Comparison of ENCODE assay signal across 1 fruit fly cellular context in genomic region chr4:481739-482138, dm6.
TF ChIP-seq lines count a peak whose summit lies in the region.

No protein-coding gene starts in this region.

TF ChIP-seq in whole organism, embryonic, 481 proteins besides CTCF, POLR2A, EP300 and RAD21 (continued from another document):
- TF ChIP-seq Dp (GFP tag; optimal IDR thresholded peaks at IDR 0.05; lab: Kevin White, UChicago): peak; percentile 10
- peak; percentile 71 for TF ChIP-seq Dll (GFP tag; IDR thresholded peaks at IDR 0.05; lab: Robert Waterston, UW; ENCODE audit: partially characterized antibody)
- peak; percentile 83 for TF ChIP-seq CG6791 (GFP tag; IDR thresholded peaks at IDR 0.05; lab: Robert Waterston, UW; ENCODE audit: partially characterized antibody)
- no peak for TF ChIP-seq CG7786 (GFP tag; optimal IDR thresholded peaks at IDR 0.05; lab: Kevin White, UChicago)
- TF ChIP-seq tna (GFP tag; IDR thresholded peaks at IDR 0.05; lab: Robert Waterston, UW; ENCODE audit: partially characterized antibody): peak; percentile 66
- peak; percentile 72 for TF ChIP-seq HLH4C (GFP tag; IDR thresholded peaks at IDR 0.05; lab: Robert Waterston, UW; ENCODE audit: partially characterized antibody)
- TF ChIP-seq CG12659 (GFP tag; optimal IDR thresholded peaks at IDR 0.05; lab: Kevin White, UChicago): peak; percentile 11
- TF ChIP-seq CG2116 (GFP tag; optimal IDR thresholded peaks at IDR 0.05; lab: Kevin White, UChicago): peak; percentile 37
- TF ChIP-seq E2f2 (GFP tag; IDR thresholded peaks at IDR 0.05; lab: Robert Waterston, UW): peak; percentile 39; the same call in 1 of the 2 replicates
- no peak for TF ChIP-seq CG11696 (GFP tag; IDR thresholded peaks at IDR 0.05; lab: Robert Waterston, UW)
- peak; percentile 80 for TF ChIP-seq CG16813 (GFP tag; IDR thresholded peaks at IDR 0.05; lab: Robert Waterston, UW; ENCODE audit: partially characterized antibody)
- TF ChIP-seq nerfin-2 (GFP tag; IDR thresholded peaks at IDR 0.05; lab: Robert Waterston, UW; ENCODE audit: partially characterized antibody): peak; percentile 59; the same call in 1 of the 2 replicates
- peak; percentile 32 for TF ChIP-seq stwl (tag; optimal IDR thresholded peaks at IDR 0.05; lab: Kevin White, UChicago)
- TF ChIP-seq hb (GFP tag; IDR thresholded peaks at IDR 0.05; lab: Robert Waterston, UW; ENCODE audit: partially characterized antibody): 0 out of 3 replicates have a peak, but pooled peaks have one; percentile 31
- no peak for TF ChIP-seq chinmo (GFP tag; IDR thresholded peaks at IDR 0.05; lab: Robert Waterston, UW; ENCODE audit: partially characterized antibody)
- peak; percentile 11 for TF ChIP-seq pzg (GFP tag; optimal IDR thresholded peaks at IDR 0.05; lab: Kevin White, UChicago)
- no peak for TF ChIP-seq CG10321 (GFP tag; IDR thresholded peaks at IDR 0.05; lab: Robert Waterston, UW)
- TF ChIP-seq Max (GFP tag; optimal IDR thresholded peaks at IDR 0.05; lab: Kevin White, UChicago): no peak
- TF ChIP-seq crol (GFP tag; IDR thresholded peaks at IDR 0.05; lab: Robert Waterston, UW): no peak
- peak; percentile 81; the same call in 1 of the 2 replicates for TF ChIP-seq ato (GFP tag; IDR thresholded peaks at IDR 0.05; lab: Robert Waterston, UW; ENCODE audit: partially characterized antibody)
- TF ChIP-seq gfzf (GFP tag; optimal IDR thresholded peaks at IDR 0.05; lab: Kevin White, UChicago): peak; percentile 33
- peak; percentile 67 for TF ChIP-seq CG13287 (GFP tag; IDR thresholded peaks at IDR 0.05; lab: Robert Waterston, UW; ENCODE audit: partially characterized antibody)
- no peak for TF ChIP-seq Six4 (GFP tag; optimal IDR thresholded peaks at IDR 0.05; lab: Kevin White, UChicago)
- peak; percentile 32 for TF ChIP-seq MESR4 (GFP tag; optimal IDR thresholded peaks at IDR 0.05; lab: Kevin White, UChicago)
- TF ChIP-seq Dref (GFP tag; IDR thresholded peaks at IDR 0.05; lab: Robert Waterston, UW): peak; percentile 77
- no peak for TF ChIP-seq Dip3 (GFP tag; optimal IDR thresholded peaks at IDR 0.05; lab: Kevin White, UChicago)
- TF ChIP-seq sob (GFP tag; IDR thresholded peaks at IDR 0.05; lab: Robert Waterston, UW): no peak
- peak; percentile 74 for TF ChIP-seq Bgb (GFP tag; IDR thresholded peaks at IDR 0.05; lab: Robert Waterston, UW; ENCODE audit: partially characterized antibody)
- no peak for TF ChIP-seq ttk (GFP tag; IDR thresholded peaks at IDR 0.05; lab: Robert Waterston, UW)
- peak; percentile 57; the same call in 1 of the 3 replicates for TF ChIP-seq vnd (GFP tag; IDR thresholded peaks at IDR 0.05; lab: Robert Waterston, UW; ENCODE audit: partially characterized antibody)
- no peak for TF ChIP-seq lola (GFP tag; optimal IDR thresholded peaks at IDR 0.05; lab: Kevin White, UChicago)
- 0 out of 2 replicates have a peak, but pooled peaks have one; percentile 34 for TF ChIP-seq sna (GFP tag; IDR thresholded peaks at IDR 0.05; lab: Robert Waterston, UW; ENCODE audit: partially characterized antibody)
- TF ChIP-seq exex (tag; optimal IDR thresholded peaks at IDR 0.05; lab: Kevin White, UChicago): no peak
- TF ChIP-seq CG9437 (GFP tag; optimal IDR thresholded peaks at IDR 0.05; lab: Kevin White, UChicago): no peak
- peak; percentile 36; the same call in 1 of the 3 replicates for TF ChIP-seq Doc3 (GFP tag; IDR thresholded peaks at IDR 0.05; lab: Robert Waterston, UW; ENCODE audit: partially characterized antibody)
- no peak for TF ChIP-seq CG9932 (GFP tag; IDR thresholded peaks at IDR 0.05; lab: Robert Waterston, UW)
- peak; percentile 80 for TF ChIP-seq Scr (GFP tag; IDR thresholded peaks at IDR 0.05; lab: Robert Waterston, UW; ENCODE audit: partially characterized antibody)
- no peak for TF ChIP-seq CG14710 (tag; optimal IDR thresholded peaks at IDR 0.05; lab: Kevin White, UChicago)
- TF ChIP-seq CG4730 (GFP tag; IDR thresholded peaks at IDR 0.05; lab: Robert Waterston, UW): no peak
- peak; percentile 73 for TF ChIP-seq knrl (GFP tag; IDR thresholded peaks at IDR 0.05; lab: Robert Waterston, UW; ENCODE audit: partially characterized antibody)
- no peak for TF ChIP-seq CG12299 (tag; optimal IDR thresholded peaks at IDR 0.05; lab: Kevin White, UChicago)
- peak; percentile 80; the same call in 2 of the 3 replicates for TF ChIP-seq Opbp (GFP tag; IDR thresholded peaks at IDR 0.05; lab: Robert Waterston, UW; ENCODE audit: partially characterized antibody)
- peak; percentile 74 for TF ChIP-seq Sry-δ (GFP tag; optimal IDR thresholded peaks at IDR 0.05; lab: Kevin White, UChicago)
- TF ChIP-seq CG12104 (GFP tag; optimal IDR thresholded peaks at IDR 0.05; lab: Kevin White, UChicago): no peak
TF ChIP-seq in whole organism, embryonic: peak in this region for 41.
